Fruit fly (Drosophila melanogaster) whole organism, embryonic: ENCODE data around the gene Antp.

Experiments
- Ada2b ChIP-seq: fragments of 200-800 bp; sonication (Bioruptor generic); IDR thresholded peaks from 2 replicates; pipeline ENCODE4 v1.3.6; 2022; ENCODE audit warnings: missing biosample characterization, missing genetic modification characterization
- CG1792 ChIP-seq: fragments of 200-800 bp; sonication (Bioruptor generic); optimal IDR thresholded peaks from 2 replicates; lab custom pipeline; 2016; ENCODE audit warnings: missing biosample characterization, missing genetic modification characterization
- CG8388 ChIP-seq: fragments of 200-800 bp; sonication (Bioruptor generic); optimal IDR thresholded peaks from 2 replicates; lab custom pipeline; 2019; ENCODE audit warnings: missing biosample characterization, mild to moderate bottlenecking, missing genetic modification characterization, moderate library complexity
- Hsf ChIP-seq: fragments of 200-800 bp; sonication (Bioruptor generic); optimal IDR thresholded peaks from 3 replicates; lab custom pipeline; 2016; ENCODE audit warnings: missing biosample characterization, missing genetic modification characterization
- NfI ChIP-seq: fragments of 200-800 bp; sonication (Bioruptor generic); optimal IDR thresholded peaks from 3 replicates; lab custom pipeline; 2018; ENCODE audit warnings: missing biosample characterization, mild to moderate bottlenecking, missing genetic modification characterization, moderate library complexity
- Sin3A ChIP-seq: fragments of >200 bp; optimal IDR thresholded peaks from 2 replicates; lab custom pipeline; 2018
- sim ChIP-seq: fragments of 200-800 bp; sonication (Bioruptor generic); IDR thresholded peaks from 2 replicates; pipeline ENCODE4 v1.3.6; 2022; ENCODE audit warnings: missing biosample characterization, missing genetic modification characterization

- no peak for TF ChIP-seq CG1792 (GFP tag; lab: Kevin White, UChicago)
- no peak for TF ChIP-seq NfI (GFP tag; lab: Kevin White, UChicago)
- no peak for TF ChIP-seq sim (GFP tag; lab: Robert Waterston, UW)
- no peak for TF ChIP-seq CG8388 (GFP tag; lab: Kevin White, UChicago)
- TF ChIP-seq Hsf (GFP tag; lab: Kevin White, UChicago), result no peak
- no peak for TF ChIP-seq Sin3A
- TF ChIP-seq Ada2b (GFP tag; lab: Robert Waterston, UW), result no peak
Measured at dm6 chr3R:6990877-6991276, 8.2 kb downstream of the Antp start.
